Worm (Caenorhabditis elegans): ENCODE data around the gene Y45G5AM.7.

DNA sequence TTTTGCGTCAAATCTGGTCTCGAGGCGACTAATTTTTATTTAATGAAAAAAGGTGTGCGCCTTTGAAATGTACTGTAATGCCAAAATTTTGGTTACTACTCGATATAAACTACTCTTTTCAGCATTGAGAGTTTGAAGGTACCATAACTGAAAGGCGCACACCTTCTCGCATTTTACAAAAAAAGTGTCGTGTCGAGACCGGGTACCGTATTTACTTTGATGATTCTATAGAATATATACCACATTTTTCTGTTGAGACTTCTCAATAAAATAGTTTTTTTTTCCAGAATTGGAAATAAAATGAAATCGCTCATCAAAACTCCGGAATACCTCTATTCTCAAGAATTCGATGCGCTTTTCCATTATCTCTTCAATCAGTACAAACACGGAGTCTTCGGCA is 7.1 kb downstream of the Y45G5AM.7 start, which contains the start of gene Y45G5AM.4:
- no peak for TF ChIP-seq unc-39 (tag; optimal IDR thresholded peaks at IDR 0.05)
- TF ChIP-seq nhr-237 (tag; optimal IDR thresholded peaks at IDR 0.05) = no peak
- no peak for TF ChIP-seq nhr-28 (tag; optimal IDR thresholded peaks at IDR 0.05)
- TF ChIP-seq fos-1 (tag; optimal IDR thresholded peaks at IDR 0.05) = no peak
- no peak for TF ChIP-seq nhr-11 (tag; optimal IDR thresholded peaks at IDR 0.05)
